Fruit fly (Drosophila melanogaster): Measurements from ENCODE around the gene Mco1.

DNA sequence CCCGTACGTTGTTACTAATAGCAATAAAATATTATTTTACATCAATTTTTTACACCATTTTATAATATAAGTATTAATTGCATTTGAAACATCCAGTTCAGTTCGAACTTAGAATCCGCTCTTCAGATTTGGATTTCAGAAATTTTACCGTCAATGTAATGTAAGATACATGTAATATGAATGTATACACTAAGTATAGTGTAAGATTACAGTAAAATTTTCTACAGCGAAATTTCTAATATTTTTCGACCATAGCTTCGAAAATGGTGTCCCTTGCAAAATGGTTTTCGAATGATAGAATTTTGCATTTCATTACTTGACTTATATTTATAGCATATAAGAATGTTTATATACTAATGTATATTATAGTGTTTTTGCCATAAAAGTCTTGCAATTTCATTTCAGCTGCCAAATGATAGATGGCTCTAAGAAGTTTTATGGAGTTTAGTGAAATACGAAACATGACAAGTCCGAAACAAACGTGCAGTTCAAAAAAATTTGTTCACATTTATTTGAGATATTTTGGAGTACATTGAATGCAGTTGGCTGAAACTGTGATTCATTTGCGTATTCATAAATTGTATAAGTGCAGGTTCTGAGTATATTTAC, 48.2 kb downstream of the Mco1 start:
- TF ChIP-seq CG8319 (GFP tag; optimal IDR thresholded peaks at IDR 0.05) (no peak), vri (GFP tag; optimal IDR thresholded peaks at IDR 0.05) (no peak), CG6792 (GFP tag; optimal IDR thresholded peaks at IDR 0.05) (no peak), fd59A (GFP tag; optimal IDR thresholded peaks at IDR 0.05) (no peak), Met (GFP tag; optimal IDR thresholded peaks at IDR 0.05) (no peak), cyc (GFP tag; optimal IDR thresholded peaks at IDR 0.05) (no peak), OdsH (GFP tag; optimal IDR thresholded peaks at IDR 0.05) (no peak), CG6808 (GFP tag; optimal IDR thresholded peaks at IDR 0.05) (no peak), CG15336 (GFP tag; IDR thresholded peaks at IDR 0.05) (no peak), CG16779 (tag; optimal IDR thresholded peaks at IDR 0.05) (no peak)
